Worm (Caenorhabditis elegans) whole organism, L4 larva: ENCODE results near the gene F35C8.5.

ENCODE experiments used
- D1046.2 ChIP-seq: fragments of 200-800 bp; sonication (Bioruptor generic); IDR thresholded peaks from 2 replicates; pipeline ENCODE4 v1.3.6; 2022; ENCODE audit warnings: missing genetic modification characterization, missing compliant biosample characterization
- ZK546.5 ChIP-seq, 2 experiments: sonication (generic microtip); optimal IDR thresholded peaks; 2 replicates each; lab custom pipeline; 2017; ENCODE audit warnings: missing biosample characterization in 2 of 2, missing genetic modification characterization in 2 of 2
- ama-1 ChIP-seq: fragments of 150-350 bp; optimal IDR thresholded peaks from 2 replicates; lab custom pipeline; 2014; ENCODE audit warnings: inconsistent platforms, mixed read lengths
- arid-1 ChIP-seq: fragments of 200-800 bp; sonication (Bioruptor generic); conservative IDR thresholded peaks from 2 replicates; pipeline ENCODE4 v1.3.6; 2022; ENCODE audit warnings: missing genetic modification reagents, missing genetic modification characterization, missing compliant biosample characterization
- fos-1 ChIP-seq: fragments of 150-350 bp; optimal IDR thresholded peaks from 2 replicates; lab custom pipeline; 2014; ENCODE audit warnings: missing biosample characterization, missing genetic modification characterization
- mdl-1 ChIP-seq, 2 experiments: fragments of 150-350 bp in 1 of 2; sonication (generic microtip) in 1 of 2; optimal IDR thresholded peaks; 2 replicates each; lab custom pipeline; 2014 to 2017; ENCODE audit warnings: missing biosample characterization in 2 of 2, missing genetic modification characterization in 2 of 2
- mxl-2 ChIP-seq: fragments of 200-800 bp; sonication (Bioruptor generic); conservative IDR thresholded peaks from 2 replicates; pipeline ENCODE4 v1.3.6; 2022; ENCODE audit warnings: missing genetic modification reagents, missing genetic modification characterization, missing compliant biosample characterization
- nhr-11 ChIP-seq: fragments of 150-350 bp; optimal IDR thresholded peaks from 2 replicates; lab custom pipeline; 2014; ENCODE audit warnings: missing biosample characterization, missing genetic modification characterization
- nhr-237 ChIP-seq: sonication (generic microtip); optimal IDR thresholded peaks from 2 replicates; lab custom pipeline; 2017; ENCODE audit warnings: missing biosample characterization, missing genetic modification characterization
- nhr-28 ChIP-seq: fragments of 150-350 bp; optimal IDR thresholded peaks from 2 replicates; lab custom pipeline; 2014; ENCODE audit warnings: missing biosample characterization, missing genetic modification characterization
- pha-4 ChIP-seq, 2 experiments: fragments of 150-350 bp in 1 of 2; fragments of 200-800 bp in 1 of 2; sonication (Bioruptor generic) in 1 of 2; IDR thresholded peaks in 1 of 2; optimal IDR thresholded peaks in 1 of 2; 2 replicates each; pipeline versions ENCODE4 v1.3.6 to Lab custom; 2014 to 2022; ENCODE audit warnings: missing genetic modification characterization in 2 of 2, missing genetic modification reagents in 2 of 2, missing biosample characterization in 1 of 2, missing compliant biosample characterization in 1 of 2
- snpc-1.2 ChIP-seq: fragments of 200-800 bp; sonication (Bioruptor generic); IDR thresholded peaks from 2 replicates; pipeline ENCODE4 v1.3.6; 2022; ENCODE audit warnings: missing genetic modification reagents, missing genetic modification characterization, missing compliant biosample characterization
- unc-62 ChIP-seq, 3 experiments: fragments of 150-350 bp in 1 of 3; sonication (generic microtip); optimal IDR thresholded peaks in 2 of 3; peaks in 1 of 3; 1 replicate in 1 of 3; 2 replicates in 2 of 3; lab custom pipeline; 2014 to 2017; ENCODE audit warnings: missing biosample characterization in 3 of 3, missing genetic modification characterization in 3 of 3, missing genetic modification reagents in 3 of 3, missing genotype in 1 of 3
- zip-2 ChIP-seq: fragments of 150-350 bp; optimal IDR thresholded peaks from 2 replicates; lab custom pipeline; 2014; ENCODE audit warnings: missing biosample characterization, missing genetic modification characterization

ce11 chrX:5339357-5339756 is 26.3 kb upstream of the F35C8.5 start:
- TF ChIP-seq ama-1 (lab: Kevin White, UChicago), result no peak
- TF ChIP-seq D1046.2 (GFP tag; lab: Robert Waterston, UW), result no peak
- TF ChIP-seq nhr-11 (tag; lab: Kevin White, UChicago), result no peak
- no peak for TF ChIP-seq pha-4 (GFP tag; IDR thresholded peaks at IDR 0.05; lab: Robert Waterston, UW)
- TF ChIP-seq pha-4 (tag; optimal IDR thresholded peaks at IDR 0.05; lab: Kevin White, UChicago), result no peak
- no peak for TF ChIP-seq mxl-2 (GFP tag; lab: Robert Waterston, UW)
- no peak for TF ChIP-seq ZK546.5 (tag; optimal IDR thresholded peaks at IDR 0.05; lab: Kevin White, UChicago)
- TF ChIP-seq unc-62 (GFP tag; optimal IDR thresholded peaks at IDR 0.05 in 1 of 2; lab: Kevin White, UChicago), result peak in 1 of 2 experiments; percentile 78
- no peak for TF ChIP-seq unc-62 (tag; optimal IDR thresholded peaks at IDR 0.05; lab: Kevin White, UChicago)
- TF ChIP-seq fos-1 (tag; lab: Kevin White, UChicago), result no peak
- no peak for TF ChIP-seq nhr-237
- TF ChIP-seq arid-1 (GFP tag; lab: Robert Waterston, UW), result no peak
- peak; percentile 12 for TF ChIP-seq nhr-28 (tag; lab: Kevin White, UChicago)
- no peak for TF ChIP-seq snpc-1.2 (GFP tag; lab: Robert Waterston, UW)
- no peak for TF ChIP-seq zip-2
- peak in 1 of 2 experiments; percentile 71 for TF ChIP-seq mdl-1 (tag; optimal IDR thresholded peaks at IDR 0.05; lab: Kevin White, UChicago)
